Worm (Caenorhabditis elegans): ENCODE results near the gene ZK418.13.

Gene ZK418.13

DNA sequence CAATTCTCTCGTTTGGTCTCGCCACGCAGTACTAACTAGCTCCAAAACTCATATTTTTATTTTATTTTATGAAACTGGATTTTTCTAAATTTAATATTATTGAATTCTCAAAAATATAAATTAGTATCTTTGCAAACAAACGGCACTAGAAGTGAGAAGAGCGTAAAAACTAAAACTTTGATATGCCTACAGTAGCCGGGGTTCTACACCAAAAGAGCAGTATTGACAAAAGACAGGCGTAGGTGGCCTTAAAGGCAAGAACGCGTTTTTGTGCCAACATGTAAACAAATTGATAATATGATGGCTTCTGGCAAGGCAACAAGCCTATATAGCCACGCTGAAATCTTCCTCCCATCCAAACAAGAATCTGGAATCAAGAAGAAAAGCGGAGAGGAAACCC lies 13.7 kb downstream of the ZK418.13 start, which contains the start of gene R01H2.1:
Gene R01H2.1 (plus strand): TSS at position 301 of the 400 bp plus-strand sequence.
- TF ChIP-seq lin-26 (GFP tag; IDR thresholded peaks at IDR 0.05) (no peak), C17E4.6 (GFP tag; IDR thresholded peaks at IDR 0.05) (no peak), die-1 (tag; optimal IDR thresholded peaks at IDR 0.05) (no peak), pbrm-1 (GFP tag; IDR thresholded peaks at IDR 0.05) (no peak), somi-1 (GFP tag; optimal IDR thresholded peaks at IDR 0.05) (no peak), aptf-3 (GFP tag; IDR thresholded peaks at IDR 0.05) (no peak), chd-7 (tag; optimal IDR thresholded peaks at IDR 0.05) (no peak), unc-62 (GFP tag; optimal IDR thresholded peaks at IDR 0.05) (no peak), F49E8.2 (tag; optimal IDR thresholded peaks at IDR 0.05; ENCODE audit: insufficient read depth) (no peak)

DNA sequence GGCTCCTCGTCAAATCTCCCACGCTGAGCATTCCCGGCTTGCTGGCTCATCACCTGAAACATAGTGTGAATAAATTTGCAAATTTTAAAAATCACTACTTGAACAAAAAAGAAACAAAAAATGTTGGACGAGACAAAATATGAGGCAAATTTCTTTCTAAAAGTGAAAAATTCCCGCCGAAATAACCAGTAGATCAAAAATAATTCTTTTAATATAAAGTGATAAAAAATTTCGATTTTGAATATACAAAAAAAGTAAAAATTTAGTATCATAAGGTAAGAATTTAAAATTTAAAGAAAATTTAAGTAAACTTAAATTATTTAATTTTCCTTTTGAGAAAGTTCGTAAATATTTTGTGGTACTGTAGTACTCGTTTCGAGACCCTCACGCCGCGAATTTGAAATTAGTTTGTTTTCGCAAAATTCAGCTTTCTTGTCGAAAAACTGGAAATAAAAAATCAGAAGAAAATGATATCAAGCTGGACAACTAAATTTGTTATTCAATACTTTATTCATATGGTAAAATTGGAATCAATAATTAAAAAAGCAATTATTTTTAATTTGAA lies 15.7 kb downstream of the ZK418.13 start, which contains the start of gene egg-2:
Gene egg-2 (minus strand): TSS at position 53 of the 565 bp plus-strand sequence.
- peak; percentile 81 for TF ChIP-seq lsl-1 (GFP tag; optimal IDR thresholded peaks at IDR 0.05)
- peak; percentile 17; the same call in 1 of the 2 replicates for TF ChIP-seq D2030.7 (GFP tag; IDR thresholded peaks at IDR 0.05)
- peak; percentile 79 for TF ChIP-seq F33H1.4 (GFP tag; IDR thresholded peaks at IDR 0.05)
- TF ChIP-seq somi-1 (GFP tag; optimal IDR thresholded peaks at IDR 0.05): no peak
- no peak for TF ChIP-seq F22D6.2 (tag; optimal IDR thresholded peaks at IDR 0.05)
- peak; percentile 77 for TF ChIP-seq madf-6 (GFP tag; IDR thresholded peaks at IDR 0.05)
- TF ChIP-seq ceh-100 (GFP tag; IDR thresholded peaks at IDR 0.05): no peak
- TF ChIP-seq hlh-12 (tag; optimal IDR thresholded peaks at IDR 0.05): no peak
- TF ChIP-seq hmg-1.2 (GFP tag; IDR thresholded peaks at IDR 0.05): peak; percentile 16; the same call in 1 of the 2 replicates
- peak; percentile 46 for TF ChIP-seq ceh-91 (GFP tag; IDR thresholded peaks at IDR 0.05)
- TF ChIP-seq lin-54 (GFP tag; optimal IDR thresholded peaks at IDR 0.05): peak; percentile 55
- peak; percentile 39 for TF ChIP-seq xnd-1 (tag; optimal IDR thresholded peaks at IDR 0.05)
- peak; percentile 69 for TF ChIP-seq efl-1 (GFP tag; optimal IDR thresholded peaks at IDR 0.05)

DNA sequence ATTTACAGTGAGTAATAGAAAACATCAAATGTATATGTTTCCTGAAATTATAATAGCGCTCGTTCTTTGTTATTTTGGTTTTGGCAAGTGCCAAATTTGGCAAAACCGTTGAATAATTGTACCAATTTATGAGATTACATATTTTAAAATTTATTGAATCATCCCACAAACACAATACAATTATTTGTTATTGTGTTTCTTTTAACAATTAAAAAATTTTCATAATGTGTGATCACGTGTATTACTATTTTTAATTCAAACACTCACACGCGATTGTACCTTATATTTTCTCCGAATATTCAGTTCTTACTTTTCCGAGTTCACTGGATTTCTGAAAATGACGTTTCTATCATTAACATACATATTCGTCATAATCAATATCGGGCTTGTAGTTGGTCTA lies 20.0 kb downstream of the ZK418.13 start, which contains the start of gene R01H2.2:
Gene R01H2.2 (plus strand): TSS at position 301 of the 400 bp plus-strand sequence.
- no peak for TF ChIP-seq unc-130 (GFP tag; optimal IDR thresholded peaks at IDR 0.05)

DNA sequence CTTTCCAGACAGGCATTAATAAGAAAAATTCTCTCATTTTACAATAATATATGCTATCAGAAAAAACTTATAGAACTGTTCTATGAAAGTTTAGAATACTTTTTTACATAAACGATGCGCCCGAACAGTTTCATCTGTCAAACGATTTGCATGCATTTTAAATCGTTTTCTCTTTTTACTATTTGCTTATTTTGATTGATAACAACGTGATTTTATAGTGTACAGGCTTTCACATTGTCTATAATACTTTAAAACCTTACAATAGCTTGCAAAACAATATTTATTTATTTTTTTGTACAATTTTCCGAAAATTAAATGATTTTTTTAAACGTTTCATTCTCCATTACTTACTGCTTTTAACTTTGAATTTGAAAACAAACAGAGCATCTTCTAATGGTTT lies 30.6 kb downstream of the ZK418.13 start, which contains the start of gene R01H2.7:
Gene R01H2.7 (minus strand): TSS at position 101 of the 400 bp plus-strand sequence.
- TF ChIP-seq sdz-38 (tag; optimal IDR thresholded peaks at IDR 0.05) (no peak), ceh-58 (GFP tag; IDR thresholded peaks at IDR 0.05) (no peak), zim-3 (tag; optimal IDR thresholded peaks at IDR 0.05) (no peak), ccch-3 (GFP tag; optimal IDR thresholded peaks at IDR 0.05) (no peak), ztf-3 (GFP tag; optimal IDR thresholded peaks at IDR 0.05) (no peak), dpl-1 (GFP tag; optimal IDR thresholded peaks at IDR 0.05) (no peak), nhr-27 (tag; optimal IDR thresholded peaks at IDR 0.05) (no peak), ceh-91 (GFP tag; IDR thresholded peaks at IDR 0.05) (no peak), K12H6.12 (tag; optimal IDR thresholded peaks at IDR 0.05) (no peak), Y56A3A.18 (GFP tag; IDR thresholded peaks at IDR 0.05) (no peak), hlh-26 (GFP tag; conservative IDR thresholded peaks at IDR 0.05) (no peak), pbrm-1 (GFP tag; IDR thresholded peaks at IDR 0.05) (no peak), pha-4 (tag; optimal IDR thresholded peaks at IDR 0.05) (no peak), madf-3 (GFP tag; IDR thresholded peaks at IDR 0.05) (no peak), C17E4.6 (GFP tag; IDR thresholded peaks at IDR 0.05) (no peak), lir-1 (GFP tag; conservative IDR thresholded peaks at IDR 0.05) (no peak), Y79H2A.3 (GFP tag; conservative IDR thresholded peaks at IDR 0.05) (no peak), egl-18 (GFP tag; IDR thresholded peaks at IDR 0.05) (no peak), nhr-120 (GFP tag; IDR thresholded peaks at IDR 0.05) (no peak), gei-17 (GFP tag; optimal IDR thresholded peaks at IDR 0.05) (no peak)

Data from whole organism, young adult.